Worm (Caenorhabditis elegans): ENCODE results near the gene C56A3.4.

The C56A3.4 gene

ce11 chrV:13551601-13552000, at the start of gene C56A3.4, which contains the start of gene C56A3.5:
Gene C56A3.4, minus strand, starts transcription at chrV:13551754.
Gene C56A3.5, plus strand, starts transcription at chrV:13551967.
- TF ChIP-seq tab-1 (GFP tag; IDR thresholded peaks at IDR 0.05) = no peak

- no peak for TF ChIP-seq flt-1 (GFP tag; IDR thresholded peaks at IDR 0.05)
- no peak for TF ChIP-seq cog-1 (tag; optimal IDR thresholded peaks at IDR 0.05)
- no peak for TF ChIP-seq ztf-23 (GFP tag; IDR thresholded peaks at IDR 0.05)
- no peak for TF ChIP-seq klf-2 (GFP tag; conservative IDR thresholded peaks at IDR 0.05)
- no peak for TF ChIP-seq med-1 (GFP tag; optimal IDR thresholded peaks at IDR 0.05; ENCODE audit: insufficient read depth)
- TF ChIP-seq T22C8.4 (GFP tag; IDR thresholded peaks at IDR 0.05) = no peak
- TF ChIP-seq tab-1 (GFP tag; IDR thresholded peaks at IDR 0.05) = no peak
- TF ChIP-seq ztf-29 (GFP tag; IDR thresholded peaks at IDR 0.05) = no peak
Measured at ce11 chrV:13600882-13601281, 49.3 kb upstream of the C56A3.4 start, which contains the start of gene rdy-2. Gene rdy-2, minus strand, starts transcription at chrV:13600982.

DNA sequence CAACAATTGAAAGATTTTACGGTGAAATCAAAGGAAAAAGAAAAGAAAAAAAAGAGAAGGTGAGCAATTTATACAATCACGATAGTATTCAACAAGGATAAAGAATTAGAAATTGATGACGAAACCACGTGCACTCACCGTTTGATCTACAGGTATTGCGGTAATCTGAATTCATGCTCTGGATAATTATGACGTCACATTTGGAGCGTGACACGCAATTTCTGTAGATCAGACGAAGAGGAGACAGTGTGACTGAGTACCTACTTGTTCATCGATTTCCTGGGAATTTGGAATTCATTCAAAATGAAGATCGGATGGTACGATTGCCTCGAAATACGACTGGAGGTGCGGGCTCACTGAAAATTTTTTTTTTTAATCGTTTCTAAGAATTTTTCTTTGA, 46.8 kb upstream of the C56A3.4 start:
- TF ChIP-seq klf-2 (GFP tag; conservative IDR thresholded peaks at IDR 0.05) = no peak
- TF ChIP-seq tab-1 (GFP tag; IDR thresholded peaks at IDR 0.05) = no peak
- no peak for TF ChIP-seq ztf-29 (GFP tag; IDR thresholded peaks at IDR 0.05)
- TF ChIP-seq T22C8.4 (GFP tag; IDR thresholded peaks at IDR 0.05) = no peak
- no peak for TF ChIP-seq ztf-23 (GFP tag; IDR thresholded peaks at IDR 0.05)
- no peak for TF ChIP-seq med-1 (GFP tag; optimal IDR thresholded peaks at IDR 0.05; ENCODE audit: insufficient read depth)
- no peak for TF ChIP-seq flt-1 (GFP tag; IDR thresholded peaks at IDR 0.05)
- no peak for TF ChIP-seq cog-1 (tag; optimal IDR thresholded peaks at IDR 0.05)
- TF ChIP-seq ref-1 (GFP tag; conservative IDR thresholded peaks at IDR 0.05) = no peak

DNA sequence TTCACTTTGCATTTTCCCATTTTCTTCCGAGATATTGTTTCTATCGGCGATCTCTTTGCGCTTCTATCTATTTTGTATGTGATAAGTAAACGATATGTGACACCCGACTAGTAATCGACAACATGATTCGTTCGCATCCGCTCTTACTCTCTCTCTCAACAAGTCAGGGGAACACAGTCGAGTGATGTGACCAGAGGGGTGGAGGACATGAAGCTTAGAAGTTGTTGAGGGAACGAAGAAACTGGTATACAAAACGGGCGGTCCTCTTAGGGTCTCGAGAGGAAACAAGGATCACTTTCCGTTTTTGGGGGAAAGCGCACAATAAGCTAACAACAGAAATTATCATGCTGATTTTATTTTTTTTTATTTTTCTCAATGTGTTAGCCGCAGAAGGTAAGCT, 41.5 kb upstream of the C56A3.4 start, which contains the start of gene F53F4.4:
TSS of gene F53F4.4 (plus strand) at position 301 of the 400 bp plus-strand sequence.
- TF ChIP-seq ref-1 (GFP tag; conservative IDR thresholded peaks at IDR 0.05) (no peak), ztf-29 (GFP tag; IDR thresholded peaks at IDR 0.05) (no peak), flt-1 (GFP tag; IDR thresholded peaks at IDR 0.05) (no peak), klf-2 (GFP tag; conservative IDR thresholded peaks at IDR 0.05) (no peak), cog-1 (tag; optimal IDR thresholded peaks at IDR 0.05) (no peak), ztf-23 (GFP tag; IDR thresholded peaks at IDR 0.05) (no peak), tab-1 (GFP tag; IDR thresholded peaks at IDR 0.05) (no peak), med-1 (GFP tag; optimal IDR thresholded peaks at IDR 0.05; ENCODE audit: insufficient read depth) (no peak), T22C8.4 (GFP tag; IDR thresholded peaks at IDR 0.05) (no peak)

DNA sequence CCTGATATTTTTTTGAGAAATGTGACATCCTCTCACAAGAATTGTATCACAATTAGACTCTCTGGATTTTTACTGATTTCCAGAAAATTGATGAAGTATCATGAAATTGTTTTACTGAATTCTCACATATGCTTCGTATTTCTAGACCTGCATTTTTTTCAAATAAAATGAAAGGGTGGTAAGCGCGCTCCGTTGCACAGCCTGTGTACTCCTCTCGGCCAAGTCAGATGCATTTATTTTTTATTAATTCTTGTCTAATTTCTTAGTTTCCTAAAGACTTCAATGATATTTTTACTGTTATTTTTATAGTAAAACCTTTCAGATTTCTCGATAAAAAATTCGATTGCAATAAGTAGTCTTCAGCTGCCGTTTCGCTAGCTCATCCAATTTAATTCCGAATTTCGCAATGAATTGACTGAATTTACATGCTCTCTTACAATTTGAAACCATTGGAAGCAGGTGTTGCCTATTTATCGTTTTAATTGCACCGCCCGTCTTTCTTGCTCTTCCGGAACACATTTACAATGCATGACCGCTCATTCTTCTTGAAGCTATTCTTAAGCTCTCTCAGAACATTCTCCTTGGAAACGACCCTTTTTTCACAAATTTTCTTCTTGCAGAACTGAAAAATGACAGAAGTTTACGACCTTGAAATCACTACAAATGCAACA, 40.1 kb upstream of the C56A3.4 start, which contains the start of gene tbcb-1:
TSS of gene tbcb-1 (plus strand) at position 621 of the 671 bp plus-strand sequence.
- TF ChIP-seq T22C8.4 (GFP tag; IDR thresholded peaks at IDR 0.05) (no peak), ztf-29 (GFP tag; IDR thresholded peaks at IDR 0.05) (no peak)

DNA sequence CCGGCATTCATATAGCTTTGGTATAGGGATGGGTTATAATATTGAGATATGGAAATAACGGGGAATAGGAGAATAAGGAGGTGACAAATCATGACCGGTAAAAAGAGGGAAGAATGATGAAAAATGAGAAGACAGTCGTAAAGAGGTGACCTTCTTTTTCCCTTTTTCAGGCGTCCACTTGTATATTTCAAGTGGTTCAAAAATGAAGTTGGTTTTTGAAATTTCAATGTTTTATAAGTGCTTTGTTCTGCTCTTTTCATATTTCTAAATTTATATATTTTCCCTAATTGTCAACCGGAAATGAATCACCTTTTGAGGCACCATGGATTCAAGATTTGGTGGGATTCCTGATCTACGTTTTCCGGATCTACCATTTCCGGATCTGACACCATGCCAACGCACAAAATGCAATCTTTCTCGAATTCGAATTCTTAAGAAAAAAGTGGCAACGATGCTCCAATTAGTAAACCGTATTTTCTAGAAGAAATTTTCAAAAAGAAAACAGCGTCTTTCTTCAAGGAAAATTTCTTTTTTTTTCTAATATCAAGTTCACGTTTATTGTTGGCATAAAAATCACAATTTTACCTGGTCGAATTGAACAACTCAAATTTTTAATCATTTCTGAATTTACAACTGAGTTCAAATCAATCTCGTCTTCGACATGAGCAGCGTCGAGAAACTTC, 38.1 kb upstream of the C56A3.4 start, which contains the start of the genes F53F4.2 and F53F4.18:
TSS of gene F53F4.2 (minus strand) at position 101 of the 683 bp plus-strand sequence.
TSS of gene F53F4.18 (plus strand) at position 633 of the 683 bp plus-strand sequence.
- TF ChIP-seq tab-1 (GFP tag; IDR thresholded peaks at IDR 0.05) (no peak), ztf-29 (GFP tag; IDR thresholded peaks at IDR 0.05) (no peak), med-1 (GFP tag; optimal IDR thresholded peaks at IDR 0.05; ENCODE audit: insufficient read depth) (no peak), ztf-23 (GFP tag; IDR thresholded peaks at IDR 0.05) (no peak), ref-1 (GFP tag; conservative IDR thresholded peaks at IDR 0.05) (no peak), flt-1 (GFP tag; IDR thresholded peaks at IDR 0.05) (no peak), klf-2 (GFP tag; conservative IDR thresholded peaks at IDR 0.05) (no peak), cog-1 (tag; optimal IDR thresholded peaks at IDR 0.05) (no peak)

DNA sequence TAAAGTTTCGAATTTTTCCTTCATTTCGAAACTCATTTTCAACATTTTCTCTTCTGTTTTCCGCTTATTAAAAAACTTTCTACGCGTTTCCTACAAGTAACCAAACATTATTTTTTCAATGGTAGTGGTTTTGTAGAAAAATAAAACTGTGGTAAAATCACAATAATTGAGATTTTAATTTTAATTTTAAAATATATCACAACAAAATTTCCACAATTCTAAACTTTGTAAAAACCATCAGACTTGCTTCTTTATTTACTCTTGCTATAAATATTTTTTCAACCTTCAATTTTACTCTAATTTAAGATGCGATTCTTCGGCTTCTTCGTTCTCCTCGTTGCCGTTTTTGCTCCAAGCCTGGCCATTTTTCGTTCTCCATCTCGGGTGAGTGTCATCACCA, 36.3 kb upstream of the C56A3.4 start, which contains the start of gene F53F4.17:
TSS of gene F53F4.17 (plus strand) at position 301 of the 400 bp plus-strand sequence.
- no peak for TF ChIP-seq flt-1 (GFP tag; IDR thresholded peaks at IDR 0.05)

- TF ChIP-seq ztf-23 (GFP tag; IDR thresholded peaks at IDR 0.05) (no peak), T22C8.4 (GFP tag; IDR thresholded peaks at IDR 0.05) (no peak), ref-1 (GFP tag; conservative IDR thresholded peaks at IDR 0.05) (no peak), tab-1 (GFP tag; IDR thresholded peaks at IDR 0.05) (no peak), med-1 (GFP tag; optimal IDR thresholded peaks at IDR 0.05; ENCODE audit: insufficient read depth) (no peak), flt-1 (GFP tag; IDR thresholded peaks at IDR 0.05) (no peak), ztf-29 (GFP tag; IDR thresholded peaks at IDR 0.05) (no peak), klf-2 (GFP tag; conservative IDR thresholded peaks at IDR 0.05) (no peak), cog-1 (tag; optimal IDR thresholded peaks at IDR 0.05) (no peak)
Measured at ce11 chrV:13584484-13584883, 32.9 kb upstream of the C56A3.4 start, which contains the start of gene F53F4.1. Gene F53F4.1, plus strand, starts transcription at chrV:13584784.

- TF ChIP-seq cog-1 (tag; optimal IDR thresholded peaks at IDR 0.05) = no peak
- TF ChIP-seq ztf-29 (GFP tag; IDR thresholded peaks at IDR 0.05) = no peak
- TF ChIP-seq klf-2 (GFP tag; conservative IDR thresholded peaks at IDR 0.05) = no peak
- TF ChIP-seq ztf-23 (GFP tag; IDR thresholded peaks at IDR 0.05) = no peak
Measured at ce11 chrV:13580696-13581095, 29.1 kb upstream of the C56A3.4 start, which contains the start of gene C50B8.5. Gene C50B8.5, plus strand, starts transcription at chrV:13580968.

- no peak for TF ChIP-seq T22C8.4 (GFP tag; IDR thresholded peaks at IDR 0.05)
- TF ChIP-seq tab-1 (GFP tag; IDR thresholded peaks at IDR 0.05) = no peak
- TF ChIP-seq ztf-23 (GFP tag; IDR thresholded peaks at IDR 0.05) = no peak
- no peak for TF ChIP-seq klf-2 (GFP tag; conservative IDR thresholded peaks at IDR 0.05)
- TF ChIP-seq med-1 (GFP tag; optimal IDR thresholded peaks at IDR 0.05; ENCODE audit: insufficient read depth) = no peak
Measured at ce11 chrV:13578637-13579036, 27.1 kb upstream of the C56A3.4 start, which contains the start of gene C50B8.6. Gene C50B8.6, plus strand, starts transcription at chrV:13578972.

All from whole organism, midembryonic.